Fruit fly (Drosophila melanogaster): Measurements from ENCODE around the gene Nf1.

The Nf1 gene

dm6 chr3R:26007964-26008868 is 25.4 kb downstream of the Nf1 start (continued):
- TF ChIP-seq esn (GFP tag; optimal IDR thresholded peaks at IDR 0.05) (peak; percentile 40), eg (GFP tag; IDR thresholded peaks at IDR 0.05) (peak; percentile 80), vri (GFP tag; optimal IDR thresholded peaks at IDR 0.05) (peak; percentile 58), CG11762 (GFP tag; optimal IDR thresholded peaks at IDR 0.05; ENCODE audit: insufficient read depth) (no peak), CG11294 (GFP tag; IDR thresholded peaks at IDR 0.05) (no peak), Sox15 (GFP tag; optimal IDR thresholded peaks at IDR 0.05) (no peak), CG6792 (GFP tag; optimal IDR thresholded peaks at IDR 0.05) (peak; percentile 29), CG1621 (tag; optimal IDR thresholded peaks at IDR 0.05) (peak; percentile 71), CG6163 (GFP tag; IDR thresholded peaks at IDR 0.05) (peak; percentile 86), Eip93F (GFP tag; optimal IDR thresholded peaks at IDR 0.05) (no peak), Ets96B (tag; optimal IDR thresholded peaks at IDR 0.05) (peak; percentile 41), CG9139 (GFP tag; optimal IDR thresholded peaks at IDR 0.05) (peak; percentile 88), Smox (GFP tag; optimal IDR thresholded peaks at IDR 0.05) (peak; percentile 43), CG10631 (GFP tag; optimal IDR thresholded peaks at IDR 0.05) (peak; percentile 17), pdm3 (GFP tag; optimal IDR thresholded peaks at IDR 0.05) (peak; percentile 42), cyc (GFP tag; optimal IDR thresholded peaks at IDR 0.05) (peak; percentile 39), CG15336 (GFP tag; IDR thresholded peaks at IDR 0.05) (peak; percentile 64), CG8632 (GFP tag; optimal IDR thresholded peaks at IDR 0.05) (peak; percentile 55), CG8119 (GFP tag; IDR thresholded peaks at IDR 0.05) (peak; percentile 69), Sox102F (GFP tag; optimal IDR thresholded peaks at IDR 0.05) (peak; percentile 58), CG8319 (GFP tag; optimal IDR thresholded peaks at IDR 0.05) (peak; percentile 38), topi (GFP tag; optimal IDR thresholded peaks at IDR 0.05) (peak; percentile 51), CG31627 (GFP tag; optimal IDR thresholded peaks at IDR 0.05) (peak; percentile 46)

dm6 chr3R:26008892-26009539 is 26.2 kb downstream of the Nf1 start:
- peak; percentile 98 for TF ChIP-seq Hr4 (GFP tag; optimal IDR thresholded peaks at IDR 0.05)
- peak; percentile 97 for TF ChIP-seq CG34406 (GFP tag; optimal IDR thresholded peaks at IDR 0.05)
- peak; percentile 81 for TF ChIP-seq CG11294 (GFP tag; IDR thresholded peaks at IDR 0.05)
- peak; percentile 92 for TF ChIP-seq Gug (GFP tag; IDR thresholded peaks at IDR 0.05)
- TF ChIP-seq CG6276 (GFP tag; optimal IDR thresholded peaks at IDR 0.05), result peak; percentile 93
- TF ChIP-seq CG16779 (tag; optimal IDR thresholded peaks at IDR 0.05), result peak; percentile 93
- TF ChIP-seq Met (GFP tag; optimal IDR thresholded peaks at IDR 0.05), result peak; percentile 99
- TF ChIP-seq CG4318 (GFP tag; optimal IDR thresholded peaks at IDR 0.05), result peak; percentile 93
- TF ChIP-seq CG6854 (GFP tag; optimal IDR thresholded peaks at IDR 0.05), result peak; percentile 82
- TF ChIP-seq CG8119 (GFP tag; IDR thresholded peaks at IDR 0.05), result peak; percentile 97
- TF ChIP-seq OdsH (GFP tag; optimal IDR thresholded peaks at IDR 0.05), result peak; percentile 97
- peak; percentile 97 for TF ChIP-seq Smox (GFP tag; optimal IDR thresholded peaks at IDR 0.05)
- peak; percentile 99 for TF ChIP-seq svp (GFP tag)
- TF ChIP-seq CG10669 (GFP tag; optimal IDR thresholded peaks at IDR 0.05), result peak; percentile 98
- peak; percentile 98 for TF ChIP-seq Sox102F (GFP tag; optimal IDR thresholded peaks at IDR 0.05)
- peak; percentile 96 for TF ChIP-seq Eip93F (GFP tag; optimal IDR thresholded peaks at IDR 0.05)
- peak; percentile 95 for TF ChIP-seq Ets21C (GFP tag; optimal IDR thresholded peaks at IDR 0.05)
- TF ChIP-seq cyc (GFP tag; optimal IDR thresholded peaks at IDR 0.05), result peak; percentile 97
- TF ChIP-seq Eip78C (GFP tag), result peak; percentile 100
- peak; percentile 98 for TF ChIP-seq spab (GFP tag; optimal IDR thresholded peaks at IDR 0.05)
- peak; percentile 91 for TF ChIP-seq dac (GFP tag; optimal IDR thresholded peaks at IDR 0.05)
- TF ChIP-seq fd85E (GFP tag; optimal IDR thresholded peaks at IDR 0.05), result peak; percentile 88
- peak; percentile 84 for TF ChIP-seq Blimp-1 (GFP tag; optimal IDR thresholded peaks at IDR 0.05)
- TF ChIP-seq CG3032 (tag; optimal IDR thresholded peaks at IDR 0.05), result peak; percentile 98
- TF ChIP-seq CG3919 (GFP tag; optimal IDR thresholded peaks at IDR 0.05), result peak; percentile 99
- peak; percentile 97 for TF ChIP-seq lz (GFP tag; optimal IDR thresholded peaks at IDR 0.05)
- TF ChIP-seq net (GFP tag; optimal IDR thresholded peaks at IDR 0.05), result peak; percentile 96
- TF ChIP-seq Hr38 (GFP tag; optimal IDR thresholded peaks at IDR 0.05), result no peak
- TF ChIP-seq Sox14 (GFP tag; optimal IDR thresholded peaks at IDR 0.05), result peak; percentile 98
- TF ChIP-seq fd59A (GFP tag; optimal IDR thresholded peaks at IDR 0.05), result peak; percentile 98
- TF ChIP-seq CG31627 (GFP tag; optimal IDR thresholded peaks at IDR 0.05), result peak; percentile 98
- TF ChIP-seq dsx (GFP tag; optimal IDR thresholded peaks at IDR 0.05; ENCODE audit: poor library complexity, severe bottlenecking), result peak; percentile 97
